Worm (Caenorhabditis elegans): ENCODE measurements around the gene polk-1.

DNA sequence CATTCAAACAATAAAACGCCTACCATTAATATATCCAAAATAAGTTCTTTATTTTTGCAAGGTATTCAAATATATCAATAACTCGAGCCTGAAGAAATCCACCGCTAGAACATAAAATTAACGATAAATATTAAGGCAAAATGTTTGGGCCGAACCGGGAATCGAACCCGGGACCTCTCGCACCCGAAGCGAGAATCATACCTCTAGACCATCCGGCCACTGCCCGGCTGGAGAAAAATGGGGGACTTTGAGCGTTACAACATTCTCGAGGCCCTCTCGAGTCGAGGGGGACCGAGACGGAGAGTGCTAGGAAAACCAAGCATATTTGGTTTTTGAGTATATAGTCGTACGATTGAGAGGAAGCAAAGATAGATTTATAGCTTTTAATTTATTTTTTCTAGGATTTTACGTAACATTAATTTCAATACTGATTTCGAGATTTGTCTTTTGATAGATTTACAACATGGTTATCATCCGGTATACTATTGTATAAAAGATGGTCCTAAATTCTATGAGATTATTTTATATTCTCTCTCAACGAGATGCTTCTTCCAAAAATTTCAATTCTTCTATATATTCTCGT, 21.9 kb upstream of the polk-1 start, which contains the start of gene flp-23:
- TF ChIP-seq tab-1 (GFP tag; IDR thresholded peaks at IDR 0.05) = peak; percentile 93
- peak; percentile 80 for TF ChIP-seq ref-1 (GFP tag; conservative IDR thresholded peaks at IDR 0.05)
- TF ChIP-seq flt-1 (GFP tag; IDR thresholded peaks at IDR 0.05) = peak; percentile 91
- TF ChIP-seq T22C8.4 (GFP tag; IDR thresholded peaks at IDR 0.05) = peak; percentile 74
- TF ChIP-seq klf-2 (GFP tag; conservative IDR thresholded peaks at IDR 0.05) = peak; percentile 77
- peak; percentile 51 for TF ChIP-seq med-1 (GFP tag; optimal IDR thresholded peaks at IDR 0.05; ENCODE audit: insufficient read depth)
- TF ChIP-seq ztf-29 (GFP tag; IDR thresholded peaks at IDR 0.05) = peak; percentile 74
